Fruit fly (Drosophila melanogaster): ENCODE results near the gene Ser.

DNA sequence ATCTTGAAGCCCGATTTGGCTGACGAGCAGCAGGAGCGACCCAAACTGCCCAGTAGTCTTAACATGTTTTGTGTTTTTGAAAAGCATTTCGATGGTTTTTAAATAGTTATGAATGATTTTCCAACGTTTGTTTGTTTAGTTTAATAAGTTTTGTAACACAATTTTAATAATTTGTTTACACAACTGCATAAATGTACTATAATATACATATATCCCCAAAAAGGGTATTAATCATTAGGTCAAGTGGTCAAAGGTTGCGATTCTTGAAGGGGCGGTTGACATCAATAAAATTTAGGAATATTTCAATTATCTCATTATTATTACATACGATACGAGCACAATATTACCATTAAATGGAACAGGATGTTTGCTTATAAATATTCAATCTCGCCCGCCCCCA, 35.3 kb upstream of the Ser start, which contains the start of gene CG42814:
- TF ChIP-seq psq (optimal IDR thresholded peaks at IDR 0.05) (no peak), CG8478 (optimal IDR thresholded peaks at IDR 0.05) (no peak), usp (GFP tag; optimal IDR thresholded peaks at IDR 0.05) (no peak), pan (optimal IDR thresholded peaks at IDR 0.05) (no peak), Dll (optimal IDR thresholded peaks at IDR 0.05) (no peak)
